Worm (Caenorhabditis elegans) whole organism, mixed stage, embryonic: ENCODE results near the gene Y48B6A.10.

Source experiments
- ceh-39 ChIP-seq: fragments of 150-350 bp; optimal IDR thresholded peaks from 2 replicates; lab custom pipeline; 2014; ENCODE audit warnings: missing biosample characterization, missing genetic modification characterization
- ceh-43 ChIP-seq: fragments of 200-800 bp; sonication (Bioruptor generic); optimal IDR thresholded peaks from 2 replicates; lab custom pipeline; 2018; ENCODE audit warnings: mild to moderate bottlenecking, missing genetic modification characterization, moderate library complexity, missing compliant biosample characterization
- ceh-83 ChIP-seq: fragments of 200-800 bp; sonication (Bioruptor generic); optimal IDR thresholded peaks from 2 replicates; lab custom pipeline; 2018; ENCODE audit warnings: mild to moderate bottlenecking, missing genetic modification characterization, missing compliant biosample characterization
- lin-13 ChIP-seq: fragments of 150-350 bp; optimal IDR thresholded peaks from 2 replicates; lab custom pipeline; 2014; ENCODE audit warnings: missing biosample characterization, missing genetic modification characterization
- lin-32 ChIP-seq: fragments of 200-800 bp; sonication (Bioruptor generic); optimal IDR thresholded peaks from 2 replicates; lab custom pipeline; 2018; ENCODE audit warnings: mild to moderate bottlenecking, missing genetic modification characterization, missing compliant biosample characterization
- mab-5 ChIP-seq: fragments of 150-350 bp; optimal IDR thresholded peaks from 2 replicates; lab custom pipeline; 2014; ENCODE audit warnings: missing biosample characterization, missing genetic modification characterization
- nhr-237 ChIP-seq: fragments of 150-350 bp; optimal IDR thresholded peaks from 2 replicates; lab custom pipeline; 2014; ENCODE audit warnings: missing biosample characterization, missing genetic modification characterization
- nhr-28 ChIP-seq: fragments of 150-350 bp; optimal IDR thresholded peaks from 2 replicates; lab custom pipeline; 2014; ENCODE audit warnings: missing biosample characterization, missing genetic modification characterization
- unc-39 ChIP-seq: fragments of 150-350 bp; optimal IDR thresholded peaks from 2 replicates; lab custom pipeline; 2014; ENCODE audit warnings: missing biosample characterization, missing genetic modification characterization
- unc-62 ChIP-seq: fragments of 150-350 bp; optimal IDR thresholded peaks from 2 replicates; lab custom pipeline; 2014; ENCODE audit warnings: missing biosample characterization, missing genetic modification reagents, missing genetic modification characterization
- ztf-11 ChIP-seq: fragments of 150-350 bp; optimal IDR thresholded peaks from 2 replicates; lab custom pipeline; 2014; ENCODE audit warnings: missing biosample characterization, missing genetic modification characterization

- TF ChIP-seq ceh-39 (tag; lab: Kevin White, UChicago), result no peak
- no peak for TF ChIP-seq ceh-43 (GFP tag; lab: Kevin White, UChicago)
- TF ChIP-seq nhr-237, result no peak
- no peak for TF ChIP-seq ceh-83 (GFP tag; lab: Kevin White, UChicago)
- no peak for TF ChIP-seq unc-62 (GFP tag; lab: Kevin White, UChicago)
- no peak for TF ChIP-seq ztf-11 (tag; lab: Kevin White, UChicago)
- TF ChIP-seq nhr-28, result no peak
- no peak for TF ChIP-seq lin-13 (tag; lab: Kevin White, UChicago)
- TF ChIP-seq mab-5 (tag; lab: Kevin White, UChicago), result no peak
- no peak for TF ChIP-seq unc-39
- TF ChIP-seq lin-32 (GFP tag; lab: Kevin White, UChicago), result no peak
Observed at ce11 chrII:14197499-14198096, 16.6 kb upstream of the Y48B6A.10 start, which contains the start of gene ace-4.
